Worm (Caenorhabditis elegans) whole organism, L1 larva: Measurements from ENCODE around the gene spc-1.

Experiments used
- ama-1 ChIP-seq: fragments of 150-350 bp; optimal IDR thresholded peaks from 2 replicates; lab custom pipeline; 2014
- ets-5 ChIP-seq: fragments of 200-800 bp; sonication (Bioruptor generic); IDR thresholded peaks from 2 replicates; pipeline ENCODE4 v1.3.6; 2022; ENCODE audit warnings: missing genetic modification characterization, missing compliant biosample characterization
- lin-15B ChIP-seq: fragments of 150-350 bp; sonication (generic microtip); optimal IDR thresholded peaks from 3 replicates; lab custom pipeline; 2014; ENCODE audit warnings: missing biosample characterization, missing genetic modification characterization
- lin-39 ChIP-seq: fragments of 150-350 bp; optimal IDR thresholded peaks from 2 replicates; lab custom pipeline; 2014; ENCODE audit warnings: missing biosample characterization, missing genetic modification reagents, missing genetic modification characterization
- lsy-2 ChIP-seq, 2 experiments: fragments of 150-350 bp; optimal IDR thresholded peaks; 2 replicates each; lab custom pipeline; 2014; ENCODE audit warnings: missing biosample characterization in 2 of 2, missing genetic modification characterization in 2 of 2
- mep-1 ChIP-seq: fragments of 150-350 bp; optimal IDR thresholded peaks from 2 replicates; lab custom pipeline; 2014; ENCODE audit warnings: missing biosample characterization, missing genetic modification characterization
- nhr-19 ChIP-seq: fragments of 200-800 bp; sonication (Bioruptor generic); conservative IDR thresholded peaks from 2 replicates; pipeline ENCODE4 v1.3.6; 2022; ENCODE audit warnings: missing genetic modification characterization, missing compliant biosample characterization
- unc-62 ChIP-seq: fragments of 150-350 bp; optimal IDR thresholded peaks from 2 replicates; lab custom pipeline; 2014; ENCODE audit warnings: missing biosample characterization, missing genetic modification reagents, missing genetic modification characterization
- vab-15 ChIP-seq: sonication (generic microtip); optimal IDR thresholded peaks from 2 replicates; lab custom pipeline; 2017; ENCODE audit warnings: missing genotype, mild to moderate bottlenecking, missing genetic modification characterization, missing compliant biosample characterization
- ztf-11 ChIP-seq, 2 experiments: sonication (generic microtip); optimal IDR thresholded peaks; 2 replicates each; lab custom pipeline; 2016 to 2017; ENCODE audit warnings: missing genetic modification characterization in 2 of 2, missing biosample characterization in 1 of 2, missing compliant biosample characterization in 1 of 2

DNA sequence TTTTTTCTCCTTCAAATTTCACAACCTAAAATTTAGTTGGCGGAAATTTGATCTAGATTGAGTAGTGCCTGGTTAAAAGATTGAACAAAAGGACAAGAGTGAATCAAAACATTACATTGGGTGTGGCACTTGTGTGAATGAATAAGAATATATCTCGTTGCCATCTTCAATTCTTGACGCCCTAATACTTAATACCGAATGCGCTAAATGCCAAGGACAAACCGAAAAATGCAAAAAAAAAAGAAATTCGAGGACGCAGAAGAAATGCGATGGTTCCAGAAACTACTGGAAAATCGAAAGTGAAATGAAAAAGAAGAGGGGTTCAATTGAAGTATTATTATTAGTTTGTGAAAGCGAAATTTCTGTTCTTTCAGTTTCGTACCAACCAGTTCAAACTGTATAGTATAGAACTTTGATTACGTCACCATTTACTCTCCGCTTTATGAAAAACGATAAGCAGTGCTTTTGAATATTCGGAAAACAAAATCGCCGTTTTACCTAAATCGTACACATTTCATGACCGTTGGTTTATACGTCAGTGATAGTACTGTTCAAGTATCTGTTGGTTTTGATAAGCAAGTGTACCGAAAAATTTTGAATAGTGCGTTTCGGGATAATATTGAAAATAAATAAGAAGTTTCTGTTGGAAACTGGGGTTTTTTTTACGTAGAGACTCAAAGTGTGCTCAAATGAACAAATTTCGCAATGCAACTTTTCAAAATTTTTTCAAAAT is 28.4 kb upstream of the spc-1 start:
- TF ChIP-seq unc-62 (no peak), ets-5 (GFP tag; lab: Robert Waterston, UW) (no peak), lin-15B (tag; lab: Kevin White, UChicago) (no peak), ztf-11 (tag; optimal IDR thresholded peaks at IDR 0.05; lab: Kevin White, UChicago) (no peak), vab-15 (tag; lab: Kevin White, UChicago) (no peak), ama-1 (no peak), nhr-19 (GFP tag; lab: Robert Waterston, UW) (no peak), lin-39 (no peak), lsy-2 (tag; optimal IDR thresholded peaks at IDR 0.05; lab: Kevin White, UChicago) (no peak), mep-1 (tag; lab: Kevin White, UChicago) (peak; percentile 67)
